Worm (Caenorhabditis elegans) whole organism, early embryonic: ENCODE results near the gene clec-21.

ENCODE experiments used
- aly-1 ChIP-seq: sonication (generic microtip); optimal IDR thresholded peaks from 2 replicates; lab custom pipeline; 2016; ENCODE audit warnings: missing genetic modification characterization, missing compliant biosample characterization
- ama-1 ChIP-seq: fragments of 150-350 bp; optimal IDR thresholded peaks from 2 replicates; lab custom pipeline; 2014
- ceh-36 ChIP-seq: sonication (generic microtip); optimal IDR thresholded peaks from 2 replicates; lab custom pipeline; 2016; ENCODE audit warnings: missing genetic modification characterization, inconsistent platforms, missing compliant biosample characterization
- ets-7 ChIP-seq: sonication (generic microtip); optimal IDR thresholded peaks from 2 replicates; lab custom pipeline; 2016; ENCODE audit warnings: missing genotype, missing genetic modification characterization, missing compliant biosample characterization
- hmbx-1 ChIP-seq: sonication (generic microtip); optimal IDR thresholded peaks from 2 replicates; lab custom pipeline; 2016; ENCODE audit warnings: mild to moderate bottlenecking, missing genetic modification characterization, missing compliant biosample characterization
- hmg-4 ChIP-seq: fragments of 200-800 bp; sonication (Bioruptor generic); optimal IDR thresholded peaks from 2 replicates; lab custom pipeline; 2018; ENCODE audit warnings: mild to moderate bottlenecking, missing genetic modification characterization, missing compliant biosample characterization
- scrt-1 ChIP-seq: fragments of 200-800 bp; sonication (Bioruptor generic); IDR thresholded peaks from 2 replicates; pipeline ENCODE4 v1.3.6; 2022; ENCODE audit warnings: missing genetic modification characterization, missing compliant biosample characterization
- sea-1 ChIP-seq: fragments of 200-800 bp; sonication (Bioruptor generic); conservative IDR thresholded peaks from 2 replicates; pipeline ENCODE4 v1.3.6; 2022; ENCODE audit warnings: missing genetic modification characterization, missing compliant biosample characterization
- tbx-37 ChIP-seq: fragments of 200-800 bp; sonication (Bioruptor generic); conservative IDR thresholded peaks from 2 replicates; pipeline ENCODE4 v1.3.6; 2022; ENCODE audit warnings: missing genetic modification reagents, missing genetic modification characterization, missing compliant biosample characterization
- tra-4 ChIP-seq: sonication (generic microtip); optimal IDR thresholded peaks from 2 replicates; lab custom pipeline; 2017; ENCODE audit warnings: missing genetic modification characterization, missing compliant biosample characterization

DNA sequence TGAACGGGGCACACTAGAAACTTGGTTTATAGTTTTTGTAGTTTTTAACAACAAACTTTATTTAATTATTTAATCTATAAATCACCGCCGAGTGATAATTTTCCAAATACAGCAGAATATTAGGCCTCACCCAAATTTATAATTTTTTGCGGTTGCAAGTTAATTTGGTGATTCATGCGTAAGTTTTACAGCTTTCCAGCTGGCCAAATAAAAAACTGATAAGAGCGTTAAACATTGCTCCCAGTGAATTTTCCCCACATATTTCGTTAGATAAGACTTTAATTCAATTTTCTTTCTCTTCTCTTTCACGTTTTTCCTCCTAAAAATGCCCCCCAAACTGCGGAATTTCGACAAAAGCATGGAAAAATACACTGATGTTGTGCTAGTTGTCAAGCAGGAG lies 17.5 kb upstream of the clec-21 start, which contains the start of gene bath-47:
- no peak for TF ChIP-seq ama-1
- no peak for TF ChIP-seq aly-1
- no peak for TF ChIP-seq scrt-1 (GFP tag; lab: Robert Waterston, UW)
- TF ChIP-seq tra-4 (tag; lab: Kevin White, UChicago) = no peak
- no peak for TF ChIP-seq ets-7 (tag; lab: Kevin White, UChicago)
- TF ChIP-seq hmbx-1 = no peak
- TF ChIP-seq ceh-36 (tag; lab: Kevin White, UChicago) = no peak
- TF ChIP-seq sea-1 (GFP tag; lab: Robert Waterston, UW) = no peak
- no peak for TF ChIP-seq tbx-37 (GFP tag; lab: Robert Waterston, UW)
- no peak for TF ChIP-seq hmg-4 (GFP tag; lab: Kevin White, UChicago)
